Fruit fly (Drosophila melanogaster): ENCODE results near the gene Ice2.

DNA sequence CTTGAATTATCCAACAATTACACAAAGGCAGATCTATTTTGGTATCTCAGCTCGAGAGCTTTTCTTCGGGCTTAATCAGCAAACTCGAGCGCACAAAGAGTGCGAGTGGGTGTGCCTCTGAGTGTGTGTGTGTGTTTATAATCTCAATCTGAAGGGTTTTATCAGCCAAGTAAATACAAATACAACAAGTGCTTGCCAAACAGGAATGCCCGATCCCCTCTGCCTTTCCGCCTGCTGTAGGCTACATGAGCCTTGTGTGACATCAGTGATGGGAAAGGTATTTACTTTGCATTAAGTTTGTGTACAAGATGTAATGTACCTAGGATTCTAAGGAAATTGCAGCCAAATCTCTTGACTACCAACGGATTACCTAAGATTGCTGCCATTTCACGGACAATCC is 40.6 kb upstream of the Ice2 start:
- TF ChIP-seq Clk (GFP tag; optimal IDR thresholded peaks at IDR 0.05) = no peak
- no peak for TF ChIP-seq CG7045 (GFP tag; optimal IDR thresholded peaks at IDR 0.05)
- TF ChIP-seq bab1 (GFP tag; optimal IDR thresholded peaks at IDR 0.05) = no peak
- TF ChIP-seq CG7101 (tag; optimal IDR thresholded peaks at IDR 0.05) = no peak
- TF ChIP-seq ovo (GFP tag; optimal IDR thresholded peaks at IDR 0.05) = no peak
- no peak for TF ChIP-seq toe (GFP tag; optimal IDR thresholded peaks at IDR 0.05)

Data from whole organism, adult.